Worm (Caenorhabditis elegans) whole organism, L4 larva: Measurements from ENCODE around the gene rgs-1.

Experiments used
- R02D3.7 ChIP-seq: fragments of 150-350 bp; sonication (generic microtip); optimal IDR thresholded peaks from 3 replicates; lab custom pipeline; 2014; ENCODE audit warnings: missing biosample characterization, missing genetic modification characterization
- egl-27 ChIP-seq: sonication (generic microtip); optimal IDR thresholded peaks from 3 replicates; lab custom pipeline; 2017; ENCODE audit warnings: missing biosample characterization, missing genetic modification reagents, missing genetic modification characterization
- lin-13 ChIP-seq: fragments of 150-350 bp; optimal IDR thresholded peaks from 2 replicates; lab custom pipeline; 2014; ENCODE audit warnings: missing biosample characterization, missing genetic modification reagents, missing genetic modification characterization
- mdt-29 ChIP-seq: fragments of 200-800 bp; sonication (Bioruptor generic); IDR thresholded peaks from 2 replicates; pipeline ENCODE4 v1.3.6; 2022; ENCODE audit warnings: missing genetic modification reagents, missing genetic modification characterization, missing compliant biosample characterization

- no peak for TF ChIP-seq lin-13 (GFP tag; lab: Kevin White, UChicago)
- no peak for TF ChIP-seq egl-27 (tag; lab: Kevin White, UChicago)
- no peak for TF ChIP-seq mdt-29
- TF ChIP-seq R02D3.7 (tag; lab: Kevin White, UChicago): no peak
These were observed 17.1 kb downstream of the rgs-1 start, which contains the start of gene C05B5.17 for ce11 chrIII:9999235-9999634.
